Fruit fly (Drosophila melanogaster): ENCODE measurements around the gene CG13893.

- TF ChIP-seq spab (GFP tag; optimal IDR thresholded peaks at IDR 0.05) (peak; percentile 14), CG34406 (GFP tag; optimal IDR thresholded peaks at IDR 0.05) (peak; percentile 20), Hr39 (GFP tag; optimal IDR thresholded peaks at IDR 0.05) (peak; percentile 33), CG7368 (GFP tag; optimal IDR thresholded peaks at IDR 0.05) (peak; percentile 0), CG10631 (GFP tag; optimal IDR thresholded peaks at IDR 0.05) (peak; percentile 30), CG3032 (tag; optimal IDR thresholded peaks at IDR 0.05) (no peak), Lpt (GFP tag; optimal IDR thresholded peaks at IDR 0.05) (peak; percentile 71), CG6854 (GFP tag; optimal IDR thresholded peaks at IDR 0.05) (no peak), fkh (GFP tag; optimal IDR thresholded peaks at IDR 0.05) (no peak), Gug (GFP tag; IDR thresholded peaks at IDR 0.05) (peak; percentile 80), OdsH (GFP tag; optimal IDR thresholded peaks at IDR 0.05) (peak; percentile 71), Eip75B (GFP tag; optimal IDR thresholded peaks at IDR 0.05) (no peak), Hr4 (GFP tag; optimal IDR thresholded peaks at IDR 0.05) (peak; percentile 81)
These were observed 40.7 kb downstream of the CG13893 start for dm6 chr3L:563002-563627.

All from whole organism, prepupa.